Worm (Caenorhabditis elegans) whole organism, midembryonic: ENCODE data around the gene lact-6.

Source experiments
- T22C8.4 ChIP-seq: fragments of 200-800 bp; sonication (Bioruptor generic); IDR thresholded peaks from 2 replicates; pipeline ENCODE4 v1.3.6; 2022; ENCODE audit warnings: missing genetic modification characterization, missing compliant biosample characterization
- flt-1 ChIP-seq: fragments of 200-800 bp; sonication (Bioruptor generic); IDR thresholded peaks from 2 replicates; pipeline ENCODE4 v1.3.6; 2022; ENCODE audit warnings: missing genetic modification characterization, missing compliant biosample characterization
- klf-2 ChIP-seq: fragments of 200-800 bp; sonication (Bioruptor generic); conservative IDR thresholded peaks from 2 replicates; pipeline ENCODE4 v1.3.6; 2022; ENCODE audit warnings: missing genetic modification reagents, missing genetic modification characterization, missing compliant biosample characterization
- med-1 ChIP-seq: sonication (generic microtip); optimal IDR thresholded peaks from 2 replicates; lab custom pipeline; 2017; ENCODE audit warnings: missing genetic modification characterization, mild to moderate bottlenecking, missing compliant biosample characterization, antibody characterized with exemption, missing genetic modification reagents; ENCODE audit not compliant: insufficient read depth
- tab-1 ChIP-seq: fragments of 200-800 bp; sonication (Bioruptor generic); IDR thresholded peaks from 2 replicates; pipeline ENCODE4 v1.3.6; 2022; ENCODE audit warnings: missing genetic modification characterization, missing compliant biosample characterization

ce11 chrIV:17475743-17476142, 44.6 kb upstream of the lact-6 start, which contains the start of gene grl-24:
- TF ChIP-seq flt-1 (GFP tag; lab: Robert Waterston, UW) (no peak), med-1 (no peak), klf-2 (no peak), tab-1 (GFP tag; lab: Robert Waterston, UW) (no peak), T22C8.4 (GFP tag; lab: Robert Waterston, UW) (no peak)
